Worm (Caenorhabditis elegans) whole organism, early embryonic: ENCODE measurements around the gene daf-19.

Experiments used
- B0310.2 ChIP-seq: sonication (generic microtip); optimal IDR thresholded peaks from 2 replicates; lab custom pipeline; 2016; ENCODE audit warnings: mild to moderate bottlenecking, missing genetic modification characterization, missing compliant biosample characterization
- F13C5.2 ChIP-seq: sonication (generic microtip); optimal IDR thresholded peaks from 2 replicates; lab custom pipeline; 2017; ENCODE audit warnings: mild to moderate bottlenecking, missing genetic modification characterization, inconsistent platforms, missing compliant biosample characterization
- aly-1 ChIP-seq: sonication (generic microtip); optimal IDR thresholded peaks from 2 replicates; lab custom pipeline; 2016; ENCODE audit warnings: missing genetic modification characterization, missing compliant biosample characterization
- ama-1 ChIP-seq: fragments of 150-350 bp; optimal IDR thresholded peaks from 2 replicates; lab custom pipeline; 2014
- ceh-13 ChIP-seq: fragments of 200-800 bp; sonication (Bioruptor generic); optimal IDR thresholded peaks from 2 replicates; lab custom pipeline; 2018; ENCODE audit warnings: mild to moderate bottlenecking, missing genetic modification characterization, missing compliant biosample characterization
- ceh-36 ChIP-seq: sonication (generic microtip); optimal IDR thresholded peaks from 2 replicates; lab custom pipeline; 2016; ENCODE audit warnings: missing genetic modification characterization, inconsistent platforms, missing compliant biosample characterization
- ets-7 ChIP-seq: sonication (generic microtip); optimal IDR thresholded peaks from 2 replicates; lab custom pipeline; 2016; ENCODE audit warnings: missing genotype, missing genetic modification characterization, missing compliant biosample characterization
- flt-1 ChIP-seq: fragments of 200-800 bp; sonication (Bioruptor generic); IDR thresholded peaks from 2 replicates; pipeline ENCODE4 v1.3.6; 2022; ENCODE audit warnings: missing genetic modification characterization, missing compliant biosample characterization
- hmbx-1 ChIP-seq: sonication (generic microtip); optimal IDR thresholded peaks from 2 replicates; lab custom pipeline; 2016; ENCODE audit warnings: mild to moderate bottlenecking, missing genetic modification characterization, missing compliant biosample characterization
- hmg-4 ChIP-seq: fragments of 200-800 bp; sonication (Bioruptor generic); optimal IDR thresholded peaks from 2 replicates; lab custom pipeline; 2018; ENCODE audit warnings: mild to moderate bottlenecking, missing genetic modification characterization, missing compliant biosample characterization
- hnd-1 ChIP-seq: sonication (generic microtip); optimal IDR thresholded peaks from 2 replicates; lab custom pipeline; 2016; ENCODE audit warnings: missing genetic modification characterization, missing compliant biosample characterization
- pes-1 ChIP-seq: fragments of 200-800 bp; sonication (Bioruptor generic); IDR thresholded peaks from 2 replicates; pipeline ENCODE4 v1.3.6; 2022; ENCODE audit warnings: missing genetic modification reagents, missing genetic modification characterization, missing compliant biosample characterization
- scrt-1 ChIP-seq: fragments of 200-800 bp; sonication (Bioruptor generic); IDR thresholded peaks from 2 replicates; pipeline ENCODE4 v1.3.6; 2022; ENCODE audit warnings: missing genetic modification characterization, missing compliant biosample characterization
- sea-1 ChIP-seq: fragments of 200-800 bp; sonication (Bioruptor generic); conservative IDR thresholded peaks from 2 replicates; pipeline ENCODE4 v1.3.6; 2022; ENCODE audit warnings: missing genetic modification characterization, missing compliant biosample characterization
- tbx-11 ChIP-seq: fragments of 200-800 bp; sonication (Bioruptor generic); IDR thresholded peaks from 2 replicates; pipeline ENCODE4 v1.3.6; 2022; ENCODE audit warnings: missing genetic modification characterization, missing compliant biosample characterization
- tbx-37 ChIP-seq: fragments of 200-800 bp; sonication (Bioruptor generic); conservative IDR thresholded peaks from 2 replicates; pipeline ENCODE4 v1.3.6; 2022; ENCODE audit warnings: missing genetic modification reagents, missing genetic modification characterization, missing compliant biosample characterization
- tra-4 ChIP-seq: sonication (generic microtip); optimal IDR thresholded peaks from 2 replicates; lab custom pipeline; 2017; ENCODE audit warnings: missing genetic modification characterization, missing compliant biosample characterization

The daf-19 gene

ce11 chrII:10168905-10169782, at the start of gene daf-19:
Gene daf-19 (minus strand): TSS chrII:10169346.
- no peak for TF ChIP-seq pes-1 (GFP tag; lab: Robert Waterston, UW)
- peak; percentile 26 for TF ChIP-seq hmbx-1 (tag; lab: Kevin White, UChicago)
- no peak for TF ChIP-seq ama-1 (lab: Kevin White, UChicago)
- TF ChIP-seq sea-1 (GFP tag; lab: Robert Waterston, UW) = 0 out of 2 replicates have a peak, but pooled peaks have one; percentile 39
- TF ChIP-seq tbx-11 (GFP tag; lab: Robert Waterston, UW) = no peak
- TF ChIP-seq ceh-36 (tag; lab: Kevin White, UChicago) = peak; percentile 47
- peak; percentile 87 for TF ChIP-seq aly-1 (tag; lab: Kevin White, UChicago)
- peak; percentile 17; the same call in 1 of the 2 replicates for TF ChIP-seq flt-1
- peak; percentile 73; the same call in 1 of the 2 replicates for TF ChIP-seq scrt-1 (GFP tag; lab: Robert Waterston, UW)
- TF ChIP-seq ets-7 (tag; lab: Kevin White, UChicago) = no peak
- peak; percentile 77 for TF ChIP-seq F13C5.2
- peak; percentile 93 for TF ChIP-seq hmg-4
- TF ChIP-seq hnd-1 (tag; lab: Kevin White, UChicago) = peak; percentile 24
- TF ChIP-seq B0310.2 (tag; lab: Kevin White, UChicago) = peak; percentile 52
- TF ChIP-seq tbx-37 (GFP tag; lab: Robert Waterston, UW) = no peak
- no peak for TF ChIP-seq ceh-13
- TF ChIP-seq tra-4 = peak; percentile 62

- TF ChIP-seq B0310.2 (tag; lab: Kevin White, UChicago) = no peak
Observed at ce11 chrII:10218171-10218570, 49.0 kb upstream of the daf-19 start, which contains the start of gene ref-1. Gene ref-1 (plus strand): TSS chrII:10218471.

ce11 chrII:10206425-10206824, 37.3 kb upstream of the daf-19 start, which contains the start of gene T01E8.1:
Gene T01E8.1 (plus strand): TSS chrII:10206725.
- no peak for TF ChIP-seq hmbx-1 (tag; lab: Kevin White, UChicago)
- no peak for TF ChIP-seq tbx-37 (GFP tag; lab: Robert Waterston, UW)
- no peak for TF ChIP-seq hnd-1 (tag; lab: Kevin White, UChicago)
- TF ChIP-seq tbx-11 (GFP tag; lab: Robert Waterston, UW) = no peak
- TF ChIP-seq B0310.2 (tag; lab: Kevin White, UChicago) = no peak
- no peak for TF ChIP-seq aly-1 (tag; lab: Kevin White, UChicago)
- TF ChIP-seq ama-1 (lab: Kevin White, UChicago) = no peak
- no peak for TF ChIP-seq flt-1
- TF ChIP-seq hmg-4 = no peak
- TF ChIP-seq ets-7 (tag; lab: Kevin White, UChicago) = no peak

- no peak for TF ChIP-seq hmbx-1 (tag; lab: Kevin White, UChicago)
- TF ChIP-seq B0310.2 (tag; lab: Kevin White, UChicago) = no peak
- no peak for TF ChIP-seq F13C5.2
- TF ChIP-seq flt-1 = no peak
- no peak for TF ChIP-seq tbx-11 (GFP tag; lab: Robert Waterston, UW)
- no peak for TF ChIP-seq hnd-1 (tag; lab: Kevin White, UChicago)
- TF ChIP-seq tbx-37 (GFP tag; lab: Robert Waterston, UW) = no peak
- no peak for TF ChIP-seq ceh-36 (tag; lab: Kevin White, UChicago)
- no peak for TF ChIP-seq aly-1 (tag; lab: Kevin White, UChicago)
- TF ChIP-seq ceh-13 = no peak
- no peak for TF ChIP-seq ets-7 (tag; lab: Kevin White, UChicago)
- no peak for TF ChIP-seq hmg-4
Observed at ce11 chrII:10204428-10205049, 35.4 kb upstream of the daf-19 start.

- TF ChIP-seq hnd-1 (tag; lab: Kevin White, UChicago) = no peak
- no peak for TF ChIP-seq hmg-4
- TF ChIP-seq tra-4 = no peak
- TF ChIP-seq ceh-36 (tag; lab: Kevin White, UChicago) = no peak
- no peak for TF ChIP-seq ets-7 (tag; lab: Kevin White, UChicago)
- no peak for TF ChIP-seq sea-1 (GFP tag; lab: Robert Waterston, UW)
- TF ChIP-seq tbx-11 (GFP tag; lab: Robert Waterston, UW) = no peak
Observed at ce11 chrII:10203765-10204164, 34.6 kb upstream of the daf-19 start.

- no peak for TF ChIP-seq flt-1
- TF ChIP-seq ets-7 (tag; lab: Kevin White, UChicago) = no peak
- no peak for TF ChIP-seq aly-1 (tag; lab: Kevin White, UChicago)
- TF ChIP-seq scrt-1 (GFP tag; lab: Robert Waterston, UW) = no peak
- no peak for TF ChIP-seq B0310.2 (tag; lab: Kevin White, UChicago)
- TF ChIP-seq ama-1 (lab: Kevin White, UChicago) = no peak
- no peak for TF ChIP-seq sea-1 (GFP tag; lab: Robert Waterston, UW)
- TF ChIP-seq ceh-13 = no peak
- no peak for TF ChIP-seq tbx-37 (GFP tag; lab: Robert Waterston, UW)
- TF ChIP-seq tbx-11 (GFP tag; lab: Robert Waterston, UW) = no peak
- no peak for TF ChIP-seq tra-4
Observed at ce11 chrII:10203067-10203466, 33.9 kb upstream of the daf-19 start.

ce11 chrII:10202275-10202674, 33.1 kb upstream of the daf-19 start:
- TF ChIP-seq ama-1 (lab: Kevin White, UChicago) (no peak), hmg-4 (peak; percentile 84), F13C5.2 (peak; percentile 64), hnd-1 (tag; lab: Kevin White, UChicago) (no peak)
